Worm (Caenorhabditis elegans): ENCODE results near the gene his-59.

ce11 chrIV:7503322-7503721 is 15.3 kb downstream of the his-59 start, which contains the start of gene glt-6:
- no peak for TF ChIP-seq nhr-67 (tag; optimal IDR thresholded peaks at IDR 0.05)
- TF ChIP-seq nhr-23 (tag; optimal IDR thresholded peaks at IDR 0.05): no peak
- TF ChIP-seq nhr-237 (tag; optimal IDR thresholded peaks at IDR 0.05): no peak
- no peak for TF ChIP-seq ama-1 (optimal IDR thresholded peaks at IDR 0.05)
- TF ChIP-seq unc-62 (GFP tag; optimal IDR thresholded peaks at IDR 0.05): no peak
- TF ChIP-seq nhr-77 (tag; optimal IDR thresholded peaks at IDR 0.05): no peak
- no peak for TF ChIP-seq egl-27 (tag; optimal IDR thresholded peaks at IDR 0.05)
- TF ChIP-seq pqm-1 (tag; optimal IDR thresholded peaks at IDR 0.05): no peak
- TF ChIP-seq nhr-76 (tag; optimal IDR thresholded peaks at IDR 0.05): no peak
- TF ChIP-seq nhr-12 (tag; optimal IDR thresholded peaks at IDR 0.05): no peak
- no peak for TF ChIP-seq aly-2 (tag; optimal IDR thresholded peaks at IDR 0.05)
- TF ChIP-seq daf-12 (tag; optimal IDR thresholded peaks at IDR 0.05): no peak
- TF ChIP-seq ceh-82 (tag; optimal IDR thresholded peaks at IDR 0.05): no peak
